Fruit fly (Drosophila melanogaster): ENCODE results near the gene spn-A.

DNA sequence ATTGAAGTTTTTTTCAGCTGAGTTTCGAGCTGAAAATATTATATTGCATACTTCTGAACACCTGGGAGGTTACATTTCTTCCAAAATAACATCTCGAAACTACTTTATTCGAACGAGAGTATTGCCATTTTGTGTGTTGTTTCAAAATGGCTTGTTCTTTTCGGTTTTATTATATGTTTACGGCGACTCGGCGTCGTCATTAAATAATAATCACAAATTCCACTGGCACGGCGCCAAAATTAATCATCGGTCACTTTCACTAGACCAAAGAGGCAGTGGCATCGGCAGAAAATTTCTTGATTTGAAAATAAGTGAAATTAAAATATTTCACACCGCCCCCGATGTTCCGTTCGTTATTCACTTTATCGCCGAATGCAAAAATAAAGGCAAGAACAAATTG, 5.4 kb downstream of the spn-A start:
- TF ChIP-seq kay (GFP tag; ENCODE audit: borderline replicate concordance) (no peak), ovo (GFP tag; optimal IDR thresholded peaks at IDR 0.05) (no peak), cic (GFP tag; optimal IDR thresholded peaks at IDR 0.05) (no peak), cnc (optimal IDR thresholded peaks at IDR 0.05) (no peak), CG11617 (GFP tag; optimal IDR thresholded peaks at IDR 0.05) (no peak), CG12768 (GFP tag; optimal IDR thresholded peaks at IDR 0.05) (no peak), CG5204 (GFP tag; optimal IDR thresholded peaks at IDR 0.05) (no peak)

Measured in whole organism, adult.